Fruit fly (Drosophila melanogaster) whole organism, embryonic: Measurements from ENCODE around the gene bora.

Experiments used
- Asciz ChIP-seq: fragments of 200-800 bp; sonication (Bioruptor generic); optimal IDR thresholded peaks from 2 replicates; lab custom pipeline; 2017; ENCODE audit warnings: missing biosample characterization, mild to moderate bottlenecking, missing genetic modification characterization, missing genetic modification reagents
- Blimp-1 ChIP-seq: fragments of 200-800 bp; sonication (Bioruptor generic); optimal IDR thresholded peaks from 3 replicates; lab custom pipeline; 2018; ENCODE audit warnings: missing biosample characterization, missing genetic modification characterization, mild to moderate bottlenecking, moderate library complexity, missing genetic modification reagents
- Bteb2 ChIP-seq: fragments of 200-800 bp; sonication (Bioruptor generic); optimal IDR thresholded peaks from 2 replicates; lab custom pipeline; 2016; ENCODE audit warnings: missing biosample characterization, missing genetic modification characterization
- CG11085 ChIP-seq: fragments of 200-800 bp; sonication (Bioruptor generic); IDR thresholded peaks from 2 replicates; pipeline ENCODE4 v1.3.6; 2022; ENCODE audit warnings: missing biosample characterization, missing genetic modification characterization
- CG13424 ChIP-seq: fragments of 200-800 bp; sonication (Bioruptor generic); optimal IDR thresholded peaks from 2 replicates; lab custom pipeline; 2019; ENCODE audit warnings: missing biosample characterization, mild to moderate bottlenecking, missing genetic modification characterization, moderate library complexity
- CG13775 ChIP-seq: fragments of 200-800 bp; sonication (Bioruptor generic); optimal IDR thresholded peaks from 3 replicates; lab custom pipeline; 2017; ENCODE audit warnings: missing biosample characterization, mild to moderate bottlenecking, missing genetic modification characterization
- CG15479 ChIP-seq: fragments of 200-800 bp; sonication (Bioruptor generic); optimal IDR thresholded peaks from 3 replicates; lab custom pipeline; 2019; ENCODE audit warnings: missing biosample characterization, mild to moderate bottlenecking, missing genetic modification characterization, moderate library complexity
- CG31224 ChIP-seq: fragments of 200-800 bp; sonication (Bioruptor generic); IDR thresholded peaks from 2 replicates; pipeline ENCODE4 v1.3.6; 2022; ENCODE audit warnings: missing biosample characterization, missing genetic modification characterization
- CG32772 ChIP-seq: fragments of 200-800 bp; sonication (Bioruptor generic); IDR thresholded peaks from 2 replicates; pipeline ENCODE4 v1.3.6; 2022; ENCODE audit warnings: missing biosample characterization, missing genetic modification characterization
- CG3838 ChIP-seq: fragments of 200-800 bp; sonication (Bioruptor generic); optimal IDR thresholded peaks from 3 replicates; lab custom pipeline; 2016; ENCODE audit warnings: missing biosample characterization, missing genetic modification characterization
- CG4854 ChIP-seq: fragments of 200-800 bp; sonication (Bioruptor generic); optimal IDR thresholded peaks from 2 replicates; lab custom pipeline; 2016; ENCODE audit warnings: missing biosample characterization, missing genetic modification characterization, inconsistent platforms
- CG6254 ChIP-seq: fragments of 200-800 bp; sonication (Bioruptor generic); optimal IDR thresholded peaks from 3 replicates; lab custom pipeline; 2017; ENCODE audit warnings: mild to moderate bottlenecking, missing biosample characterization, missing genetic modification reagents, missing genetic modification characterization
- CG7271 ChIP-seq: fragments of 200-800 bp; sonication (Bioruptor generic); optimal IDR thresholded peaks from 2 replicates; lab custom pipeline; 2018; ENCODE audit warnings: missing biosample characterization, mild to moderate bottlenecking, missing genetic modification characterization, moderate library complexity
- CTCF ChIP-seq: fragments of 200-800 bp; sonication (Bioruptor generic); optimal IDR thresholded peaks from 2 replicates; lab custom pipeline; 2017; ENCODE audit warnings: missing biosample characterization, mild to moderate bottlenecking, missing genetic modification characterization, moderate library complexity
- Dbx ChIP-seq: fragments of 200-800 bp; sonication (Bioruptor generic); IDR thresholded peaks from 3 replicates; pipeline ENCODE4 v1.3.6; 2022; ENCODE audit warnings: missing biosample characterization, missing genetic modification characterization
- Doc3 ChIP-seq: fragments of 200-800 bp; sonication (Bioruptor generic); IDR thresholded peaks from 3 replicates; pipeline ENCODE4 v1.3.6; 2022; ENCODE audit warnings: missing biosample characterization, missing genetic modification characterization; ENCODE audit not compliant: partially characterized antibody
- GATAe ChIP-seq: fragments of 200-800 bp; sonication (Bioruptor generic); conservative IDR thresholded peaks from 2 replicates; pipeline ENCODE4 v1.3.6; 2022; ENCODE audit warnings: missing biosample characterization, missing genetic modification characterization
- Gug ChIP-seq: fragments of 200-800 bp; sonication (Bioruptor generic); IDR thresholded peaks from 4 replicates; pipeline ENCODE4 v1.3.6; 2022; ENCODE audit warnings: missing biosample characterization, missing genetic modification characterization
- H2.0 ChIP-seq: fragments of 200-800 bp; sonication (Bioruptor generic); IDR thresholded peaks from 2 replicates; pipeline ENCODE4 v1.3.6; 2022; ENCODE audit warnings: missing biosample characterization, missing genetic modification characterization
- Hand ChIP-seq: fragments of 200-800 bp; sonication (Bioruptor generic); optimal IDR thresholded peaks from 2 replicates; lab custom pipeline; 2017; ENCODE audit warnings: mild to moderate bottlenecking, missing biosample characterization, missing genetic modification reagents, missing genetic modification characterization
- Jarid2 ChIP-seq: fragments of 200-800 bp; sonication (Bioruptor generic); optimal IDR thresholded peaks from 3 replicates; lab custom pipeline; 2017; ENCODE audit warnings: mild to moderate bottlenecking, missing biosample characterization, missing genetic modification reagents, missing genetic modification characterization
- Lhr ChIP-seq: fragments of 200-800 bp; sonication (Bioruptor generic); optimal IDR thresholded peaks from 3 replicates; lab custom pipeline; 2017; ENCODE audit warnings: mild to moderate bottlenecking, missing biosample characterization, missing genetic modification reagents, missing genetic modification characterization
- MBD-R2 ChIP-seq: fragments of 200-800 bp; sonication (Bioruptor generic); IDR thresholded peaks from 2 replicates; pipeline ENCODE4 v1.3.6; 2022; ENCODE audit warnings: missing biosample characterization, missing genetic modification characterization
- NFAT ChIP-seq: fragments of 200-800 bp; sonication (Bioruptor generic); IDR thresholded peaks from 2 replicates; pipeline ENCODE4 v1.3.6; 2022; ENCODE audit warnings: missing biosample characterization, missing genetic modification characterization
- Nf-YA ChIP-seq: fragments of 200-800 bp; sonication (Bioruptor generic); IDR thresholded peaks from 2 replicates; pipeline ENCODE4 v1.3.6; 2022; ENCODE audit warnings: missing biosample characterization, missing genetic modification characterization
- Optix ChIP-seq: fragments of 200-800 bp; sonication (Bioruptor generic); IDR thresholded peaks from 3 replicates; pipeline ENCODE4 v1.3.6; 2022; ENCODE audit warnings: missing biosample characterization, missing genetic modification characterization
- Xbp1 ChIP-seq: fragments of 200-800 bp; sonication (Bioruptor generic); optimal IDR thresholded peaks from 3 replicates; lab custom pipeline; 2016; ENCODE audit warnings: missing biosample characterization, mild to moderate bottlenecking, missing genetic modification characterization
- bab2 ChIP-seq: fragments of 200-800 bp; sonication (Bioruptor generic); optimal IDR thresholded peaks from 2 replicates; lab custom pipeline; 2016; ENCODE audit warnings: missing biosample characterization, missing genetic modification characterization
- cad ChIP-seq: fragments of >200 bp; optimal IDR thresholded peaks from 2 replicates; lab custom pipeline; 2017; ENCODE audit warnings: missing biosample characterization, missing genetic modification characterization
- chn ChIP-seq: fragments of 200-800 bp; sonication (Bioruptor generic); optimal IDR thresholded peaks from 2 replicates; lab custom pipeline; 2016; ENCODE audit warnings: missing biosample characterization, missing genetic modification characterization
- gcm2 ChIP-seq: fragments of 200-800 bp; sonication (Bioruptor generic); optimal IDR thresholded peaks from 2 replicates; lab custom pipeline; 2016; ENCODE audit warnings: missing biosample characterization, missing genetic modification characterization
- hkb ChIP-seq, 2 experiments: fragments of 200-800 bp in 1 of 2; fragments of >200 bp in 1 of 2; sonication (Bioruptor generic) in 1 of 2; IDR thresholded peaks in 1 of 2; optimal IDR thresholded peaks in 1 of 2; 2 replicates each; pipeline versions ENCODE4 v1.3.6 to Lab custom; 2017 to 2022; ENCODE audit warnings: missing biosample characterization in 1 of 2, missing genetic modification characterization in 1 of 2
- jumu ChIP-seq: fragments of 200-800 bp; sonication (Bioruptor generic); optimal IDR thresholded peaks from 3 replicates; lab custom pipeline; 2016; ENCODE audit warnings: missing biosample characterization, missing genetic modification characterization
- nerfin-1 ChIP-seq: fragments of 200-800 bp; sonication (Bioruptor generic); optimal IDR thresholded peaks from 3 replicates; lab custom pipeline; 2019; ENCODE audit warnings: missing biosample characterization, mild to moderate bottlenecking, missing genetic modification characterization, moderate library complexity
- vnd ChIP-seq: fragments of 200-800 bp; sonication (Bioruptor generic); IDR thresholded peaks from 3 replicates; pipeline ENCODE4 v1.3.6; 2022; ENCODE audit warnings: missing biosample characterization, missing genetic modification characterization; ENCODE audit not compliant: partially characterized antibody
- wdn ChIP-seq: fragments of 200-800 bp; sonication (Bioruptor generic); IDR thresholded peaks from 2 replicates; pipeline ENCODE4 v1.3.6; 2022; ENCODE audit warnings: missing biosample characterization, missing genetic modification characterization
- zen ChIP-seq: fragments of 200-800 bp; sonication (Bioruptor generic); optimal IDR thresholded peaks from 3 replicates; lab custom pipeline; 2018; ENCODE audit warnings: missing biosample characterization, mild to moderate bottlenecking, missing genetic modification characterization, moderate library complexity

The bora gene

DNA sequence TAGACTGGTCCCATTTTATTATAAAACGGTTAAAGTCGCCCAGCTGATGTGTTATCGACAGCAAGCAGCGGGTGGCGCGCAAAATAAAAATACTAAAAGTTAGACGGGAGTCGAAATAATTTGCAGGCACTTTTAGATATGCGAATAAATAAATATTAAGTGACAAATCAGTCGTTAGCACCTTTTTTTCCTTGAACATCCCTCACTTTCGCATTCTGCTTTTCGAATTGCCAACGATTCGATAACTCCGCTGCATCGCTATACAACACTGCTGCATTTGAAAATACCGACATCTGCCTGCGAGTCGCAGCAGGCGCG lies at the start of gene bora (continued):
- peak; percentile 6 for TF ChIP-seq jumu (GFP tag; lab: Kevin White, UChicago)

DNA sequence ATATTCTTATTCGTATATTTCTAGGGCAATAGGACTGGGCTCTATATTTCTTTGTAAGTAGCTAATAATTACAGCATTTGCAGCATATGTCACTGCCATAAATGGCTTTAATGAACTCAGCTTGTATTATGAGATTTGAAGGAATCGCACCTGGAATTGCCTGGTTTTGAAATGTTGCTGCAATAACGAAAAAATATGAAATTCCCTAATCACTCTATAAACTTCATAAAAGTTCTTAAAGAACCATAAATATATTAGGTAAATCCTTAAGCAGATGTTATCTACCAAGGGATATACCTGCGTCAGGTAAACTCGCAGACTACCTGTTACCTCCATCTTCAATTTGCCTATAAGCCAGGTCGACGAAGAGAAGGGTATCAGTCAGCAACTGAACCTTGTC lies 34.1 kb upstream of the bora start, which contains the start of gene CG7271:
Gene CG7271, plus strand, starts transcription at position 373 of the 400 bp plus-strand sequence.
- TF ChIP-seq zen (peak; percentile 50), cad (GFP tag; lab: Kevin White, UChicago) (peak; percentile 53), MBD-R2 (GFP tag; lab: Robert Waterston, UW) (no peak)

DNA sequence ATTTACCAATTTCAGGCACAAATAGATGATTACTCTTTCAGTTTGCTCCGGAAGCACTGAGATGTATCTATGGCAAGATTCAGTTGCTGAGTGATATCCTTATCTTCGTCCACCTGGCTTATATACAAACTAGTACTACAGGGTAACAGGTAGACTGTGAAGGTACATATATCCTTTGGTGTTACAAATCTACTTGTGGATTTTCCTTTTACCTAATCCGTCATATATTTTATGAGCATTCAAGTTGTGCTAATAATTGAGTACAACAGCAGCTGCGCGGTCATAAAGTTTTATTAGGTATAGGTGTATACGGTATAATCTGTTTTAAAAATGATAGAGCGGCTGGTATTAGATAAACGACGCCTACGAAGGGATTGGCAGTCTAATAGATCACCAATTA lies 28.8 kb upstream of the bora start, which contains the start of gene term:
Gene term, minus strand, starts transcription at position 101 of the 400 bp plus-strand sequence.
- TF ChIP-seq cad (GFP tag; lab: Kevin White, UChicago), result peak; percentile 15
- no peak for TF ChIP-seq Hand (GFP tag; lab: Kevin White, UChicago)
- peak; percentile 80 for TF ChIP-seq CG7271
- TF ChIP-seq CG15479 (GFP tag; lab: Kevin White, UChicago), result peak; percentile 7
- TF ChIP-seq, all 482 proteins: peak for 3

DNA sequence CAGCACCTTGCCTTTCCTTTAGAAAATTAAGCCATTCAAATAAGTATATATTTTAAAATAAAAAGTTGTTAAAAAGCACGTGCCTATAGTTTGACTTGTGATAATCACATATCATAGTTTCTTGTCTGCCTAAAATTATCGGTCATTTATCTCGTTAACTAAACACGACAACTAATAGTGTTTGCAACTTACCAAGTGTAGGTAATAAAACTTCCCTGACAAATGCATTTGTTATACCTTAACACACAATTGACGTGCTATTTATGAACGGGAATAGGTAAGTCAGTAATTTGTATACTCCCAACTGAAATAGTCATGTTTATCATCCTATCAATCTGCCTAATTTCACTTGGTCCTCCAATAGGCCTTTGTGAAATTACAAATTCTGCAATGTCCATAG lies 19.4 kb upstream of the bora start, which contains the start of gene CG18234:
Gene CG18234, plus strand, starts transcription at position 301 of the 400 bp plus-strand sequence.
- TF ChIP-seq GATAe (no peak), CG3838 (no peak), Lhr (GFP tag; lab: Kevin White, UChicago) (no peak), Asciz (GFP tag; lab: Kevin White, UChicago) (no peak), H2.0 (GFP tag; lab: Robert Waterston, UW) (no peak), Blimp-1 (GFP tag; lab: Kevin White, UChicago) (no peak), Doc3 (GFP tag; lab: Robert Waterston, UW) (no peak), chn (no peak), hkb (optimal IDR thresholded peaks at IDR 0.05; lab: Kevin White, UChicago) (no peak), hkb (GFP tag; IDR thresholded peaks at IDR 0.05; lab: Robert Waterston, UW) (no peak), CTCF (GFP tag; lab: Kevin White, UChicago) (no peak), Xbp1 (GFP tag; lab: Kevin White, UChicago) (no peak), CG11085 (GFP tag; lab: Robert Waterston, UW) (no peak), nerfin-1 (tag; lab: Kevin White, UChicago) (no peak), Gug (no peak)
- TF ChIP-seq, all 482 proteins: peak for 0

DNA sequence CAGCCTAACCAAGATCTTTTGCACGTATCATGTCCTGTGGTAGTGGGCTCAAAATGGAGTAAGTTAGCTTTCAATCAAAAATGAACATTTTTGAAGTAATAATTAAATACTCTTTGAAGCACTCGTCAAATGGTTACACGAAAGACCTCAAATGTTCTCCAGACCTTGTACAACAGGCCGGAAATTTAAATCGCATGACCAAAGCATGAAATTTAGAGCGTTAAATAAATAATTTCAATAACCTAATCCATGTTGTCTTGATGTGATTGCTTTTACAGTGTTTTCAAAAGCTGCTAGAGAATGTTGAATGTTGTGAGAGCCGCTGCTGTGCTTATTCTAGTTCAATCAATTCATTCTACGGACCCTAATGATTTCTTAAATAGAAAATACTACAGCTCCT lies 17.3 kb upstream of the bora start, which contains the start of gene CG18233:
Gene CG18233, plus strand, starts transcription at position 301 of the 400 bp plus-strand sequence.
- TF ChIP-seq CG32772 (GFP tag; lab: Robert Waterston, UW), result no peak
- TF ChIP-seq H2.0 (GFP tag; lab: Robert Waterston, UW), result no peak
- no peak for TF ChIP-seq vnd (GFP tag; lab: Robert Waterston, UW)
- no peak for TF ChIP-seq CG6254 (GFP tag; lab: Kevin White, UChicago)

DNA sequence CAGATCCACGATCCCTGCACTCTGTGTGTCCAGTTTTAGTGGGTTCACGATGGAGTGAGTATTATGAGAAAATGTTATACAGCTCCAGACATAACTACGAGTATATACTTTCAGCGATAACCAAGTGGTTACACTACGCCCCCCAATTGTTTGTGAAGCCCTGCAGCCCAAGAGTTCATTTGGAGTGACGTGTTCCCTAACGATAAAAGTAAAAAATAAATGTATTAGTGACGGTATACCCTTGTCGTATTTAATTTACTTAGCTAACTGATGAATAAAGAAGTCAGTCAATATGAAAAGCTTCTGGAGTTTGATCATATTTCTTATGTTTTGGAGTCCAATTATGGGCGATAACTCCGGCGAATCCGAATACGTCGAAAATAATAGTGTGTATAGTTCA lies 15.3 kb upstream of the bora start, which contains the start of gene CG18231:
Gene CG18231, plus strand, starts transcription at position 301 of the 400 bp plus-strand sequence.
- no peak for TF ChIP-seq wdn (GFP tag; lab: Robert Waterston, UW)

DNA sequence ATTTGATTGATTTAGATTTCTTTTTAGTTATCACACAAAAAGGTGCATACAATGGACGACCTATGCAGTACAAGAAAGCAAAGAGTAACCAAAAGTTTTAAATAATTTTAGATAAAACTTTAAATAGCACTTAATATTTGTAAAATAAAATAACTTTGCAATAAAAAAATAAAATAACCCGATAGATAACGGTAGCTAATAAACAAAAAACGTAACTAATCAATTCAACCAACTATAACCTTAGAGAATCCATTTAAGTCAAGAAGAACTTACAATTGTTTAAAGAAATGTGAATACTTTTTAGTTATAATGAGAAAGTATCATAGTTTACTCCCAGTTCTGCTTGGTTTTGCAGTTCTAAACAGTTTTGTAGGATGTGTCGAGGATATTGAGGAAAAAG lies 13.2 kb upstream of the bora start, which contains the start of gene CG32201:
Gene CG32201, plus strand, starts transcription at position 301 of the 400 bp plus-strand sequence.
- no peak for TF ChIP-seq CG13775 (GFP tag; lab: Kevin White, UChicago)
- TF ChIP-seq gcm2 (GFP tag; lab: Kevin White, UChicago), result no peak
- TF ChIP-seq CG4854 (GFP tag; lab: Kevin White, UChicago), result no peak
- TF ChIP-seq bab2 (GFP tag; lab: Kevin White, UChicago), result no peak
- no peak for TF ChIP-seq Dbx (GFP tag; lab: Robert Waterston, UW)
- TF ChIP-seq CG31224 (GFP tag; lab: Robert Waterston, UW), result no peak
- no peak for TF ChIP-seq NFAT (GFP tag; lab: Robert Waterston, UW)
- TF ChIP-seq Bteb2, result no peak
- TF ChIP-seq Jarid2 (GFP tag; lab: Kevin White, UChicago), result no peak
- no peak for TF ChIP-seq CG13424
- TF ChIP-seq Optix, result no peak
- no peak for TF ChIP-seq Nf-YA (GFP tag; lab: Robert Waterston, UW)
